Worm (Caenorhabditis elegans) whole organism, young adult: ENCODE results near the gene prx-5.

ENCODE experiments used
- B0261.1 ChIP-seq: sonication (generic microtip); optimal IDR thresholded peaks from 2 replicates; lab custom pipeline; 2016; ENCODE audit warnings: mild to moderate bottlenecking, missing genetic modification characterization, moderate library complexity, missing compliant biosample characterization
- F39B2.1 ChIP-seq: fragments of 200-800 bp; sonication (Bioruptor generic); IDR thresholded peaks from 2 replicates; pipeline ENCODE4 v1.3.6; 2022; ENCODE audit warnings: missing genetic modification reagents, missing genetic modification characterization, missing compliant biosample characterization
- T26A5.8 ChIP-seq: sonication (generic microtip); optimal IDR thresholded peaks from 2 replicates; lab custom pipeline; 2016; ENCODE audit warnings: missing genetic modification characterization, missing compliant biosample characterization
- Y53F4B.3 ChIP-seq: fragments of 200-800 bp; sonication (Bioruptor generic); IDR thresholded peaks from 2 replicates; pipeline ENCODE4 v1.3.6; 2022; ENCODE audit warnings: missing genetic modification reagents, missing genetic modification characterization, missing compliant biosample characterization
- aptf-3 ChIP-seq: fragments of 200-800 bp; sonication (Bioruptor generic); IDR thresholded peaks from 2 replicates; pipeline ENCODE4 v1.3.6; 2022; ENCODE audit warnings: missing genetic modification characterization, missing compliant biosample characterization
- lir-1 ChIP-seq: fragments of 200-800 bp; sonication (Bioruptor generic); conservative IDR thresholded peaks from 2 replicates; pipeline ENCODE4 v1.3.6; 2022; ENCODE audit warnings: missing genetic modification reagents, missing genetic modification characterization, missing compliant biosample characterization

ce11 chrII:8716231-8716878, 11.7 kb downstream of the prx-5 start, which contains the start of the genes cyn-11 and T01B7.5:
- TF ChIP-seq aptf-3 (no peak), T26A5.8 (no peak), lir-1 (no peak), B0261.1 (tag; lab: Kevin White, UChicago) (no peak), F39B2.1 (GFP tag; lab: Robert Waterston, UW) (no peak), Y53F4B.3 (GFP tag; lab: Robert Waterston, UW) (no peak)
